Fruit fly (Drosophila melanogaster) whole organism, wandering third instar larva: Measurements from ENCODE around the gene CG4502.

ENCODE experiments used
- Abd-B ChIP-seq: fragments of >200 bp; optimal IDR thresholded peaks from 2 replicates; lab custom pipeline; 2017; ENCODE audit warnings: missing biosample characterization, missing genetic modification characterization
- CG32264 ChIP-seq: fragments of 200-800 bp; sonication (Bioruptor generic); optimal IDR thresholded peaks from 2 replicates; lab custom pipeline; 2016; ENCODE audit warnings: missing biosample characterization, missing genetic modification characterization
- CG9705 ChIP-seq: fragments of 200-800 bp; sonication (Bioruptor generic); optimal IDR thresholded peaks from 2 replicates; lab custom pipeline; 2018; ENCODE audit warnings: missing biosample characterization, mild to moderate bottlenecking, missing genetic modification characterization
- CrebA ChIP-seq: fragments of 200-800 bp; sonication (Bioruptor generic); optimal IDR thresholded peaks from 2 replicates; lab custom pipeline; 2016; ENCODE audit warnings: missing biosample characterization, mild to moderate bottlenecking, missing genetic modification characterization, borderline replicate concordance
- Dif ChIP-seq: fragments of 200-275, 200-300 bp; sonication (Bioruptor generic); optimal IDR thresholded peaks from 2 replicates; lab custom pipeline; 2018; ENCODE audit warnings: missing biosample characterization, missing genetic modification characterization; ENCODE audit not compliant: partially characterized antibody
- GATAd ChIP-seq: sonication (Bioruptor generic); optimal IDR thresholded peaks from 2 replicates; lab custom pipeline; 2016; ENCODE audit warnings: missing biosample characterization, missing genetic modification characterization
- HLH106 ChIP-seq: fragments of 200-800 bp; optimal IDR thresholded peaks from 3 replicates; lab custom pipeline; 2019; ENCODE audit warnings: missing biosample characterization, mild to moderate bottlenecking, missing genetic modification characterization, moderate library complexity
- Hnf4 ChIP-seq: fragments of 200-800 bp; sonication (Bioruptor generic); optimal IDR thresholded peaks from 2 replicates; lab custom pipeline; 2016; ENCODE audit warnings: missing biosample characterization, mild to moderate bottlenecking, missing genetic modification characterization
- Hr78 ChIP-seq: fragments of >200 bp; optimal IDR thresholded peaks from 2 replicates; lab custom pipeline; 2017; ENCODE audit warnings: missing biosample characterization, missing genetic modification characterization
- Hr83 ChIP-seq: fragments of 200-300 bp; sonication (Bioruptor generic); optimal IDR thresholded peaks from 2 replicates; lab custom pipeline; 2016; ENCODE audit warnings: missing biosample characterization, mild to moderate bottlenecking, missing genetic modification characterization, moderate library complexity; ENCODE audit not compliant: poor library complexity, severe bottlenecking
- Myc ChIP-seq: fragments of >200 bp; optimal IDR thresholded peaks from 2 replicates; lab custom pipeline; 2017
- N ChIP-seq: fragments of >200 bp; optimal IDR thresholded peaks from 2 replicates; lab custom pipeline; 2018; ENCODE audit warnings: missing biosample characterization, missing external identifiers, missing genetic modification characterization
- Rel ChIP-seq, 2 experiments: fragments of 200-800 bp; sonication (Bioruptor generic) in 1 of 2; optimal IDR thresholded peaks; 2 replicates in 1 of 2; 3 replicates in 1 of 2; lab custom pipeline; 2016 to 2019; ENCODE audit warnings: mild to moderate bottlenecking in 2 of 2, missing biosample characterization in 2 of 2, missing genetic modification characterization in 2 of 2, moderate library complexity in 1 of 2
- Sp1 ChIP-seq: fragments of 200-800 bp; sonication (Bioruptor generic); optimal IDR thresholded peaks from 3 replicates; lab custom pipeline; 2019; ENCODE audit warnings: missing biosample characterization, mild to moderate bottlenecking, missing genetic modification characterization, moderate library complexity
- Vsx2 ChIP-seq: fragments of 200-300, 225-300 bp; sonication (Bioruptor generic); optimal IDR thresholded peaks from 2 replicates; lab custom pipeline; 2018; ENCODE audit warnings: missing biosample characterization, missing genetic modification characterization; ENCODE audit not compliant: partially characterized antibody
- br ChIP-seq: fragments of 200-800 bp; sonication (Bioruptor generic); optimal IDR thresholded peaks from 2 replicates; lab custom pipeline; 2016; ENCODE audit warnings: missing biosample characterization, missing genetic modification characterization
- brk ChIP-seq: fragments of 200-800 bp; sonication (Bioruptor generic); optimal IDR thresholded peaks from 2 replicates; lab custom pipeline; 2016; ENCODE audit warnings: missing biosample characterization, mild to moderate bottlenecking, missing genetic modification characterization
- dl ChIP-seq, 2 experiments: fragments of 175-275, 200-275 bp in 1 of 2; fragments of 200-275 bp in 1 of 2; sonication (Bioruptor generic); optimal IDR thresholded peaks; lab custom pipeline; 2018; ENCODE audit warnings: mild to moderate bottlenecking in 2 of 2, missing biosample characterization in 2 of 2, missing genetic modification characterization in 2 of 2, moderate library complexity in 2 of 2; ENCODE audit not compliant: partially characterized antibody in 2 of 2, insufficient read depth in 1 of 2
- dsf ChIP-seq: sonication (Bioruptor generic); optimal IDR thresholded peaks from 2 replicates; lab custom pipeline; 2016; ENCODE audit warnings: missing biosample characterization, missing genetic modification characterization, borderline replicate concordance
- ey ChIP-seq: fragments of 200-800 bp; sonication (Bioruptor generic); optimal IDR thresholded peaks from 2 replicates; lab custom pipeline; 2016; ENCODE audit warnings: missing biosample characterization, missing genetic modification characterization
- foxo ChIP-seq, 2 experiments: fragments of 200-800 bp; sonication (Bioruptor generic); optimal IDR thresholded peaks; 2 replicates in 1 of 2; 3 replicates in 1 of 2; lab custom pipeline; 2016 to 2017; ENCODE audit warnings: missing biosample characterization in 2 of 2, missing genetic modification characterization in 2 of 2
- fru ChIP-seq: fragments of 200-800 bp; sonication (Bioruptor generic); optimal IDR thresholded peaks from 3 replicates; lab custom pipeline; 2016; ENCODE audit warnings: missing biosample characterization, mild to moderate bottlenecking, missing genetic modification characterization
- h ChIP-seq: fragments of 200-800 bp; sonication (Bioruptor generic); optimal IDR thresholded peaks from 3 replicates; lab custom pipeline; 2016; ENCODE audit warnings: missing biosample characterization, mild to moderate bottlenecking, missing genetic modification characterization
- jim ChIP-seq: fragments of 175-275, 200-325 bp; sonication (Bioruptor generic); optimal IDR thresholded peaks from 2 replicates; lab custom pipeline; 2016; ENCODE audit warnings: missing biosample characterization, mild to moderate bottlenecking, missing genetic modification characterization
- lola ChIP-seq: fragments of >200 bp; optimal IDR thresholded peaks from 2 replicates; lab custom pipeline; 2017; ENCODE audit warnings: missing biosample characterization, missing genetic modification characterization
- pan ChIP-seq: fragments of >200 bp; optimal IDR thresholded peaks from 2 replicates; lab custom pipeline; 2017
- psq ChIP-seq: fragments of 200-800 bp; sonication (Bioruptor generic); optimal IDR thresholded peaks from 3 replicates; lab custom pipeline; 2017; ENCODE audit warnings: missing biosample characterization, mild to moderate bottlenecking, missing genetic modification characterization, moderate library complexity
- rgr ChIP-seq: fragments of 200-800 bp; sonication (Bioruptor generic); optimal IDR thresholded peaks from 3 replicates; lab custom pipeline; 2016; ENCODE audit warnings: missing biosample characterization, mild to moderate bottlenecking, missing genetic modification characterization
- sage ChIP-seq: fragments of 200-800 bp; sonication (Bioruptor generic); optimal IDR thresholded peaks from 2 replicates; lab custom pipeline; 2016; ENCODE audit warnings: missing biosample characterization, mild to moderate bottlenecking, missing genetic modification characterization
- sv ChIP-seq: fragments of 200-800 bp; sonication (Bioruptor generic); optimal IDR thresholded peaks from 3 replicates; lab custom pipeline; 2016; ENCODE audit warnings: missing biosample characterization, missing genetic modification characterization
- tai ChIP-seq: sonication (Bioruptor generic); optimal IDR thresholded peaks from 2 replicates; lab custom pipeline; 2016; ENCODE audit warnings: missing biosample characterization, missing genetic modification characterization
- usp ChIP-seq: fragments of >200 bp; optimal IDR thresholded peaks from 2 replicates; lab custom pipeline; 2017; ENCODE audit warnings: missing biosample characterization, missing genetic modification characterization
- woc ChIP-seq: sonication (Bioruptor generic); optimal IDR thresholded peaks from 2 replicates; lab custom pipeline; 2016; ENCODE audit warnings: missing biosample characterization, mild to moderate bottlenecking, missing genetic modification characterization

Gene CG4502

DNA sequence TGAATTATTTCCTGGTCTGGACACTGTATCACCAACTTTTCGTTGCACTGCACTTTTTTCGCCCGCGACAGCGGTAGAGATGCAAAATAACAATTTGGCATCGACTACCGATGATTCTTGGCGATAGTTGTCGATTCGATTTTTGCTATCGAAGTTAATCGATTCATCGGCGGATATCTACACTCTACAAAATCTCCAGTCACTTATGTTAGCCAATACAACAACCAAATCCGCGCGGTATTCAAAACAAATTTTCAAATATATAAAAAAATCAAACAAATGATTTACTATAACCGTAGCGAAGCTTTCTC is at the start of gene CG4502:
CG4502 (minus strand) TSS at position 93 of the 311 bp plus-strand sequence.
- TF ChIP-seq brk (peak; percentile 63), ey (GFP tag; lab: Kevin White, UChicago) (no peak), br (GFP tag; lab: Kevin White, UChicago) (peak; percentile 16), Hnf4 (peak; percentile 61), CrebA (GFP tag; lab: Kevin White, UChicago) (peak; percentile 60), Dif (no peak), foxo (GFP tag; optimal IDR thresholded peaks at IDR 0.05; lab: Kevin White, UChicago) (peak in 1 of 2 experiments; percentile 13), Myc (lab: Kevin White, UChicago) (peak; percentile 18), Rel (GFP tag; optimal IDR thresholded peaks at IDR 0.05; lab: Kevin White, UChicago) (no peak), Rel (tag; optimal IDR thresholded peaks at IDR 0.05; lab: Kevin White, UChicago) (peak; percentile 89), jim (no peak), Hr83 (peak; percentile 86), fru (peak; percentile 12), psq (GFP tag; lab: Kevin White, UChicago) (peak; percentile 87), Sp1 (GFP tag; lab: Kevin White, UChicago) (peak; percentile 29), pan (lab: Kevin White, UChicago) (no peak), tai (GFP tag; lab: Kevin White, UChicago) (peak; percentile 63), h (peak; percentile 62), Vsx2 (peak; percentile 41)

DNA sequence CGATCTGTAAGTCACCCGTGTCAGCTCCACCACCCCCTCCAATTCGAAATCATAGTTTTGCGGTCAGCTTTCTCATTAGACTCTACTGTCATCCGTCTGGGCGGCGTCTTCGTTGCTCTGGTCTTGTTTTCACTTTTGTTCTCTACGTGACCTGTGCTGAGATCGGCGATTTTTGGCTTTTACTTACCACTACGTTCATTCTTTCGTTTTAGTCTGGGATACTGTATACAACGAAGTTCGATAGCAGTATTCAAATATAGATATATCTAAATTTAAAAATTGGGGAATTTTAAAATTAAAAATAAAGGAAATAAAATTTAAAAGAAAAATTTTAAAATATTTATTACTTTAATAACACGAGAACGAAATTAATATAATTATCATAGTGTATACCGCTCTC is 48.8 kb upstream of the CG4502 start, which contains the start of gene CG13786:
CG13786 (minus strand) TSS at position 101 of the 400 bp plus-strand sequence.
- no peak for TF ChIP-seq dl (GFP tag; optimal IDR thresholded peaks at IDR 0.05; lab: Kevin White, UChicago; ENCODE audit: insufficient read depth in 1 of 2, partially characterized antibody in 2 of 2)
- TF ChIP-seq ey (GFP tag; lab: Kevin White, UChicago) = no peak
- TF ChIP-seq woc (GFP tag; lab: Kevin White, UChicago) = no peak
- no peak for TF ChIP-seq foxo (GFP tag; optimal IDR thresholded peaks at IDR 0.05; lab: Kevin White, UChicago)
- no peak for TF ChIP-seq usp (GFP tag; lab: Kevin White, UChicago)
- TF ChIP-seq Myc (lab: Kevin White, UChicago) = no peak
- no peak for TF ChIP-seq CG9705 (GFP tag; lab: Kevin White, UChicago)
- TF ChIP-seq Rel (GFP tag; optimal IDR thresholded peaks at IDR 0.05; lab: Kevin White, UChicago) = no peak
- no peak for TF ChIP-seq Rel (tag; optimal IDR thresholded peaks at IDR 0.05; lab: Kevin White, UChicago)
- no peak for TF ChIP-seq HLH106
- no peak for TF ChIP-seq rgr (GFP tag; lab: Kevin White, UChicago)
- no peak for TF ChIP-seq pan (lab: Kevin White, UChicago)
- no peak for TF ChIP-seq dsf
- no peak for TF ChIP-seq CG32264
- TF ChIP-seq br (GFP tag; lab: Kevin White, UChicago) = no peak
- TF ChIP-seq h = no peak
- TF ChIP-seq Hnf4 = no peak
- TF ChIP-seq lola (GFP tag; lab: Kevin White, UChicago) = no peak

DNA sequence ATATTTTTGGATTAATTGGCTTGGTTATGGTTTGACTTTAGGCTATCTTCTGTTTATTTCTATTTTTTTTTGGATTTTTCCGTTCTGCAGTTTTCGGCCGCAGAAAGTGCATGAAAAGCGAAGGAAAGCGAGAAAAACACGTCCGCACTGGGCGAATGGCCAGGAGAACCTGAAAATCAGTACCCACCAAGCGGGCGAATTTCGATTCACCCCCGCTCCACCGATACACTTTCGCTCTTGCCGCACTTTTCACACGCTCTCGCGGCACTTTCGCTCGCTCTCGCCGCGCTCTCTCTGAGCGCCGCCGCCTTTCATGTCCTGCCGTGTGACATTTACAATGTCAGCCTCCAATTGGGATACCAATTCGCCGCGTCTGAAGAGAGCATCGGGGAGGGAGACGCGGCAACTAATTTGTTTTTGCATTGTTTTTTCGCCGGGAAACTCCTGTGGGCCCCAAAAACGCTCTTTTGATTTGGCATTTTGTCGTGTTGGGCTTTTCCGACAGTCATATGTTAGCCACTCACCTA is 45.3 kb upstream of the CG4502 start, which contains the start of gene Ndae1:
Ndae1 (minus strand) TSS at position 51 of the 527 bp plus-strand sequence.
- peak in 1 of 2 experiments; percentile 23 for TF ChIP-seq dl (GFP tag; optimal IDR thresholded peaks at IDR 0.05; lab: Kevin White, UChicago; ENCODE audit: insufficient read depth in 1 of 2, partially characterized antibody in 2 of 2)
- no peak for TF ChIP-seq N
- TF ChIP-seq Dif = peak; percentile 45
- TF ChIP-seq h = no peak
- no peak for TF ChIP-seq GATAd (GFP tag; lab: Kevin White, UChicago)
- peak; percentile 13 for TF ChIP-seq Vsx2
- no peak for TF ChIP-seq sv (GFP tag; lab: Kevin White, UChicago)
- no peak for TF ChIP-seq woc (GFP tag; lab: Kevin White, UChicago)
- TF ChIP-seq Hr78 (GFP tag; lab: Kevin White, UChicago) = no peak

DNA sequence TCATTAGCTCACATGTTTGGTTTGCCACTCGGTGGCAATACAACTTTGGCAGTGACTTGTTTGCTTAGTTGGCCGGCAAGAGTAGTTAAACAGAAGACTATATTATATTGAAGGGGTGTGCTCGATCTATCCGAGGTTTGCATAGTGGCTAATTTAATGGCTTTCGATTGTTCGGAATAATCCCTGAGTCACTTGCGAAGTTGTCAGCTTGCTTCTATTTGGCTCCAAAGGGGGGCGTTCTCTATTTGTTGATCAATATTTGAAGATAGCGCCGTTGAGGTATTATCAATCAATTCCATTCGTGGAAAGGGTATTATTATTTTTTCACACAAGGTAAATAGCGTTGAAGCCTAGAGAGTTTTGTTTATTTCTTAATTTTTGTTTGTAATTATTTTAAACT is 44.0 kb upstream of the CG4502 start:
- TF ChIP-seq sage = no peak
- TF ChIP-seq fru = no peak
- no peak for TF ChIP-seq lola (GFP tag; lab: Kevin White, UChicago)
- no peak for TF ChIP-seq Abd-B (GFP tag; lab: Kevin White, UChicago)
- no peak for TF ChIP-seq Hnf4
- no peak for TF ChIP-seq CG32264
- no peak for TF ChIP-seq Hr83
- TF ChIP-seq Sp1 (GFP tag; lab: Kevin White, UChicago) = no peak
